Fruit fly (Drosophila melanogaster): ENCODE data around the gene Vha26.

Gene Vha26

DNA sequence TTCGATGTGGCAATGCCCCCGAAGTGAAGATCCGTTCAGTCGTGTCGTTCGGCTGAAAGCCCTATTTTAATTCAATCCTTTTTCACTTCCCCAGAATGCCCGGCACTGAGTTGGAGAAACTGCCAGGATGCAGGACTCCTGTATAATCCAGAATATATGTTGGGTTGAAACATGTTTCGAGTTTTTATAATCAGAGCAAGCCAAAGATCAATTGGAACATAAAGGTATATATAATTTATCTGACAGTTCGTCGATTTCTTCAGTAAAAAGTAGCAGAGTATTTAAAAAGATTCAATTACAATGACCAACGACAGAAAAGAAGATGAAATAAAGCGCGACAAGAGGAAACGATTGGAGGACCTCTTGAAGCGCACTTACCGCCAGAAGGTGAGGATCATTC is 36.0 kb downstream of the Vha26 start, which contains the start of gene CG31551 (continued):
- TF ChIP-seq CG1024 (GFP tag; IDR thresholded peaks at IDR 0.05) (no peak), Ets65A (GFP tag) (no peak)

DNA sequence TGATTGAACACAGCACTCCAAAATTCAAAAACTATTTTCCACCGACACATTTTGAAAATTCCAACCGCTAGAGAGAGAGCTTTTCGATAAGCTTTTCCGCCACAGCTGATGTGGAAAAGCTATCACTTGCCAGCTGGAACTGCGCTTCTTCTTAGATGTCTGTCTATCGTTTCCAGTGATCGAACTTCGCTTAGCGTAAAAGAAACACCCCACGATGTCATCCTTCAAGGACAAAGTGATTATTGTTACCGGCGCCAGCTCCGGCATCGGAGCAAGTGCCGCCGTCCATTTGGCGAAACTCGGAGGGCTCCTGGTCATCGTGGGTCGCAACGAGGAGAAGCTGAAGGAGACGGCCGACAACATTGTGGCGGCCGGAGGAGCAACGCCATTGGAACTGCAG is 40.6 kb downstream of the Vha26 start, which contains the start of gene CG31549:
TSS of gene CG31549 (plus strand) at position 11 of the 400 bp plus-strand sequence.
- TF ChIP-seq CG15514 (GFP tag; optimal IDR thresholded peaks at IDR 0.05) (peak; percentile 32), MESR4 (GFP tag; optimal IDR thresholded peaks at IDR 0.05) (peak; percentile 39), pzg (GFP tag; optimal IDR thresholded peaks at IDR 0.05) (peak; percentile 28), CG17359 (tag; optimal IDR thresholded peaks at IDR 0.05) (no peak), Oaz (GFP tag; IDR thresholded peaks at IDR 0.05) (no peak), lov (optimal IDR thresholded peaks at IDR 0.05) (no peak), lov (GFP tag; IDR thresholded peaks at IDR 0.05) (no peak), MBD-R2 (GFP tag; IDR thresholded peaks at IDR 0.05) (peak; percentile 76), E2f2 (GFP tag; IDR thresholded peaks at IDR 0.05) (peak; percentile 54), CG34224 (GFP tag; IDR thresholded peaks at IDR 0.05; ENCODE audit: partially characterized antibody) (0 out of 3 replicates have a peak, but pooled peaks have one; percentile 41), dan (GFP tag; IDR thresholded peaks at IDR 0.05) (no peak), aop (GFP tag; IDR thresholded peaks at IDR 0.05) (no peak), CG13287 (GFP tag; IDR thresholded peaks at IDR 0.05; ENCODE audit: partially characterized antibody) (peak; percentile 28; the same call in 1 of the 2 replicates), BEAF-32 (GFP tag; optimal IDR thresholded peaks at IDR 0.05) (peak; percentile 7), crp (GFP tag; optimal IDR thresholded peaks at IDR 0.05) (peak in 1 of 2 experiments; percentile 90), Dll (GFP tag; IDR thresholded peaks at IDR 0.05; ENCODE audit: partially characterized antibody) (peak; percentile 43; the same call in 2 of the 4 replicates), Dp (GFP tag; optimal IDR thresholded peaks at IDR 0.05) (peak; percentile 58), Med (GFP tag) (peak; percentile 80), CG17385 (GFP tag; optimal IDR thresholded peaks at IDR 0.05) (peak; percentile 86), CG43689 (GFP tag; IDR thresholded peaks at IDR 0.05) (no peak), unc-4 (GFP tag; IDR thresholded peaks at IDR 0.05; ENCODE audit: partially characterized antibody) (0 out of 2 replicates have a peak, but pooled peaks have one; percentile 36), sens (GFP tag) (no peak), ftz-f1 (GFP tag; optimal IDR thresholded peaks at IDR 0.05) (peak; percentile 57), gsb (GFP tag; IDR thresholded peaks at IDR 0.05) (no peak), CG15073 (GFP tag; optimal IDR thresholded peaks at IDR 0.05) (no peak), CG2116 (GFP tag; optimal IDR thresholded peaks at IDR 0.05) (peak; percentile 30), Myb (GFP tag; optimal IDR thresholded peaks at IDR 0.05) (peak; percentile 87), chinmo (GFP tag; IDR thresholded peaks at IDR 0.05; ENCODE audit: partially characterized antibody) (no peak), CG13424 (tag; optimal IDR thresholded peaks at IDR 0.05) (no peak), CG34376 (GFP tag; optimal IDR thresholded peaks at IDR 0.05) (peak; percentile 13), Dref (GFP tag; IDR thresholded peaks at IDR 0.05) (peak; percentile 49)

dm6 chr3R:5633437-5633836 is 41.9 kb downstream of the Vha26 start, which contains the start of gene CG12171:
Gene CG12171, plus strand, starts transcription at chr3R:5633627.
- TF ChIP-seq lmd (GFP tag; IDR thresholded peaks at IDR 0.05) (no peak), ind (GFP tag; optimal IDR thresholded peaks at IDR 0.05) (no peak), CG15269 (tag; optimal IDR thresholded peaks at IDR 0.05) (no peak), Awh (GFP tag; IDR thresholded peaks at IDR 0.05) (no peak), dmrt99B (tag; optimal IDR thresholded peaks at IDR 0.05) (no peak), BtbVII (GFP tag; optimal IDR thresholded peaks at IDR 0.05) (no peak), jing (GFP tag; optimal IDR thresholded peaks at IDR 0.05) (no peak), lola (GFP tag; optimal IDR thresholded peaks at IDR 0.05) (no peak), CG17186 (GFP tag; optimal IDR thresholded peaks at IDR 0.05) (no peak), amos (GFP tag; IDR thresholded peaks at IDR 0.05; ENCODE audit: partially characterized antibody) (peak; percentile 52), mam (GFP tag; optimal IDR thresholded peaks at IDR 0.05) (no peak), CG16813 (GFP tag; IDR thresholded peaks at IDR 0.05; ENCODE audit: partially characterized antibody) (peak; percentile 39; the same call in 1 of the 3 replicates), vnd (GFP tag; IDR thresholded peaks at IDR 0.05; ENCODE audit: partially characterized antibody) (peak; percentile 49; the same call in 1 of the 3 replicates), Bgb (GFP tag; IDR thresholded peaks at IDR 0.05; ENCODE audit: partially characterized antibody) (peak; percentile 42; the same call in 1 of the 2 replicates), CG3995 (GFP tag; optimal IDR thresholded peaks at IDR 0.05) (peak; percentile 45), Antp (GFP tag; optimal IDR thresholded peaks at IDR 0.05) (no peak)

Measured in whole organism, embryonic.